Worm (Caenorhabditis elegans): ENCODE measurements around the gene fbxc-28.

ce11 chrII:938549-938948 lies 14.9 kb downstream of the fbxc-28 start, which contains the start of gene R07C3.3:
- TF ChIP-seq dao-5 (tag; optimal IDR thresholded peaks at IDR 0.05) (no peak), him-1 (tag; optimal IDR thresholded peaks at IDR 0.05) (no peak), W03F9.2 (tag; optimal IDR thresholded peaks at IDR 0.05) (no peak)

Data from whole organism, L4/young adult.